Worm (Caenorhabditis elegans): ENCODE results near the gene Y17G9B.2.

Y17G9B.2 gene

DNA sequence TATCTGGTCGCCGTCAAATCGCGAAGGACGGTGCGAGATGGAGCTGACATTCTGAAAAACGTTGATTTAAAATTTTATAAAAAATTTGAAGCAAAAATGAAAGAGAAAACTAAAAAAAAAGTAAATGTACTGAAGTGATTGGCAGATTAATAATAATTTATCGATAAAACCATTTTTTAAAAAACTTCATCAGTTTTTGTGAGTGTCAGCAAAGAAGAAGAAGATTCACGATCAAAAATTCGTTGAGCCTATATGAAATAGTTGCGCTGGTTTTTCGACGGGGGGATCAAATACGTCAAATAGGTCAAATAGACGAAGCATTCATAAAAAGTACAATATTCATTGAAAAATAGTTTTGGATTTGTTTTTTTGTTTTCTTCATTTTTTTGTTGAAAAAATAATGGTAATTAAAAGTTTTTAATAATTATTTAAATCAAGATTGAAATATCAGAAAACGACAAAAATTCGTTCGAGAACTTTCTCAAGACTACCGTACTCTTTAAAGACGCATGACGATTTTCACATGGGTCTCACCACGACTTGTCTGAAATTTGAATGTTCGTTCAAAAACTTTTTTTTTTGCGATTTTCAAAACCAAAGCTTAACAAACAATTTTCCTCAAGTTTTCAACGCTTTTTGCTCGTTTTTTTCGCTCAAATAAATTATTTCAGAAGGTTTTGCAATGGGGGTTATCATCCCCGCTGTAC, 3.4 kb upstream of the Y17G9B.2 start, which contains the start of the genes memi-1 and cyp-31A3:
TSS of gene memi-1 (minus strand) at position 51 of the 707 bp plus-strand sequence.
TSS of gene cyp-31A3 (plus strand) at position 672 of the 707 bp plus-strand sequence.
- TF ChIP-seq daf-8 (GFP tag; IDR thresholded peaks at IDR 0.05) (no peak), lin-38 (GFP tag; IDR thresholded peaks at IDR 0.05) (peak; percentile 61), unc-130 (GFP tag; optimal IDR thresholded peaks at IDR 0.05) (peak; percentile 2), snpc-1.2 (GFP tag; IDR thresholded peaks at IDR 0.05) (peak; percentile 86), hlh-30 (tag; optimal IDR thresholded peaks at IDR 0.05; ENCODE audit: insufficient read depth) (no peak), F49E8.2 (tag; optimal IDR thresholded peaks at IDR 0.05; ENCODE audit: borderline replicate concordance) (peak; percentile 77), lsy-2 (tag; optimal IDR thresholded peaks at IDR 0.05) (peak in 1 of 2 experiments; percentile 25)

ce11 chrIV:4762990-4763545, 876 bp upstream of the Y17G9B.2 start:
- TF ChIP-seq lin-38 (GFP tag; IDR thresholded peaks at IDR 0.05), result peak; percentile 83
- TF ChIP-seq snpc-1.2 (GFP tag; IDR thresholded peaks at IDR 0.05), result 0 out of 2 replicates have a peak, but pooled peaks have one; percentile 34

DNA sequence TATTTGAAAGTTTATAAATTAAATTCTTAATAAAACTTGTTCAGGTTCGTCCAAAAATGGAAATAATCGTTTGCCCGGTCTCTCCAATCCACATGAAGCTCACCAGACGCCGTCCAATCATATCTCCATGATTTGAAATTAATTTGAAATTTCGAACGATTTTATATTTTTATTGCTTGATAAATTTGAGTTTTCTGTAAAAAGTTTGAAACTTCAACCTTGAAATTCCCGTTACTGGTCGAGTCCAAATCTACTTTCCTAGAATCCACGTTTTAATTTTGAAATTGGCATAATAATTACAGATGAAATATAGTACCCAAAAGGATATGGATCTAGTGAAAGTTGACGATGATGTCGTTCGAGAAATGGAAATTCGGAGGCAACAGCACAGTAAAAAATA, 478 bp downstream of the Y17G9B.2 start, which contains the start of gene npp-26:
TSS of gene npp-26 (plus strand) at position 301 of the 400 bp plus-strand sequence.
- TF ChIP-seq unc-62 (GFP tag; optimal IDR thresholded peaks at IDR 0.05 in 1 of 2) (peak in 1 of 2 experiments; percentile 14), unc-62 (tag; optimal IDR thresholded peaks at IDR 0.05) (no peak), mes-2 (tag; optimal IDR thresholded peaks at IDR 0.05; ENCODE audit: poor library complexity, severe bottlenecking) (no peak), egl-43 (GFP tag; IDR thresholded peaks at IDR 0.05) (no peak), ceh-32 (tag; optimal IDR thresholded peaks at IDR 0.05; ENCODE audit: poor library complexity) (no peak)

DNA sequence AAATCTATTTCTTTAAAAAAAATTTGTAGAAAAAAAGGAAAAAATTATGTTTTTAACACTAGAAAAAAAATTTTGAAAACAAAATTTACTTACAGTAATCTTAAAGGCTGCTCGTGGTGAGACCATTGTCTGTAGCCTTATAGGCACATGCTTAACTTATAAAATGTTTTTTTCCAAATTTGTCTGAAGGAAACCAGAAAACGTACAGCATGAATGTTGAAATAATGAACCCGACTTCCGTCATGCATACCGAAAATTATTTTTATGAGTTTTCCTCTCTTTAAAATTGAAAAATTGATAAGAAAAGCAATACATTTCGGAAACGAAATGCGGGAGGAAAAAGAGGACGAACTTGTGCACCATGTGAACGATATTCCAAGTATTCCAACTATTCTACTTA, 7.8 kb downstream of the Y17G9B.2 start, which contains the start of gene R11E3.2:
TSS of gene R11E3.2 (plus strand) at position 301 of the 400 bp plus-strand sequence.
- TF ChIP-seq pqm-1 (tag; optimal IDR thresholded peaks at IDR 0.05) (peak; percentile 28), snpc-1.2 (GFP tag; IDR thresholded peaks at IDR 0.05) (no peak)

- TF ChIP-seq ceh-32 (tag; optimal IDR thresholded peaks at IDR 0.05; ENCODE audit: poor library complexity) (no peak), daf-8 (GFP tag; IDR thresholded peaks at IDR 0.05) (no peak), aha-1 (tag) (no peak), Y105C5A.15 (GFP tag; IDR thresholded peaks at IDR 0.05) (no peak), ama-1 (optimal IDR thresholded peaks at IDR 0.05) (no peak), sdz-12 (GFP tag; optimal IDR thresholded peaks at IDR 0.05) (no peak), arid-1 (GFP tag; conservative IDR thresholded peaks at IDR 0.05) (no peak), skn-1 (tag; optimal IDR thresholded peaks at IDR 0.05) (no peak), mdt-29 (GFP tag; IDR thresholded peaks at IDR 0.05) (no peak), ceh-62 (tag; optimal IDR thresholded peaks at IDR 0.05) (no peak), Y75B8A.6 (GFP tag; IDR thresholded peaks at IDR 0.05) (no peak), R02D3.7 (tag; optimal IDR thresholded peaks at IDR 0.05) (no peak), nhr-25 (tag; optimal IDR thresholded peaks at IDR 0.05; ENCODE audit: borderline replicate concordance, insufficient read depth) (no peak), ceh-44 (GFP tag; IDR thresholded peaks at IDR 0.05) (no peak), fos-1 (tag; optimal IDR thresholded peaks at IDR 0.05) (no peak), T20F7.1 (GFP tag; optimal IDR thresholded peaks at IDR 0.05) (no peak)
These were observed 12.1 kb downstream of the Y17G9B.2 start, which contains the start of gene R11E3.19 for ce11 chrIV:4776001-4776400. TSS of gene R11E3.19 (minus strand) at chrIV:4776101.

DNA sequence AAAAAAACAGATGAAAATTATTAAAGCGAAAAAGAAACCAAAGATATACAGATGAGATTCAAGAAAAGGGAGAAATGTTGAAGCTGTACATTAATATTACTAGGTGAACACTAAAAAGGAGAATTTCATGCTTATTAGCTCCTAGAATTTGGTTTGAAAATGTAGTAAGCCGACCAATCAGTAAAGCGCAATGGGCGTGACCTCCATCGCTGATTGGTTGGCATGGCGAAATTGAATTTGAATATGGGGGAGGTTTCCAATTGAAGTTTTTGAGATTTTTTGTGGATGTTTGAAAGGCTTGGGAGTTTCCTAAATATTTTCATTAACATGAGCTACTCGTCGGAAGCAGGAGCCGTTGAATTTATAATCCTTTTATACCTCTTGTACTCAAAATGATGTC, 12.6 kb downstream of the Y17G9B.2 start:
- TF ChIP-seq ceh-62 (tag; optimal IDR thresholded peaks at IDR 0.05), result no peak
- no peak for TF ChIP-seq zip-2 (tag; optimal IDR thresholded peaks at IDR 0.05)
- TF ChIP-seq T20F7.1 (GFP tag; optimal IDR thresholded peaks at IDR 0.05), result no peak
- TF ChIP-seq nhr-76 (tag; optimal IDR thresholded peaks at IDR 0.05), result no peak
- no peak for TF ChIP-seq lin-29 (GFP tag; IDR thresholded peaks at IDR 0.05)
- TF ChIP-seq ZK546.5 (tag; optimal IDR thresholded peaks at IDR 0.05), result no peak
- TF ChIP-seq nhr-25 (tag; optimal IDR thresholded peaks at IDR 0.05; ENCODE audit: borderline replicate concordance, insufficient read depth), result no peak
- no peak for TF ChIP-seq pqm-1 (tag; optimal IDR thresholded peaks at IDR 0.05)
- no peak for TF ChIP-seq mes-2 (tag; optimal IDR thresholded peaks at IDR 0.05; ENCODE audit: poor library complexity, severe bottlenecking)
- TF ChIP-seq R02D3.7 (tag; optimal IDR thresholded peaks at IDR 0.05), result no peak
- TF ChIP-seq tra-1 (GFP tag; IDR thresholded peaks at IDR 0.05), result no peak
- no peak for TF ChIP-seq set-16 (GFP tag; IDR thresholded peaks at IDR 0.05)
- no peak for TF ChIP-seq nhr-102 (tag; optimal IDR thresholded peaks at IDR 0.05)
- no peak for TF ChIP-seq nhr-48 (tag; optimal IDR thresholded peaks at IDR 0.05)

All from whole organism, L4 larva.